Worm (Caenorhabditis elegans) whole organism, L4/young adult: ENCODE results near the gene D2024.5.

ENCODE experiments used
- W03F9.2 ChIP-seq: fragments of 150-350 bp; optimal IDR thresholded peaks from 2 replicates; lab custom pipeline; 2014; ENCODE audit warnings: missing biosample characterization, missing genetic modification characterization
- him-1 ChIP-seq: sonication (generic microtip); optimal IDR thresholded peaks from 2 replicates; lab custom pipeline; 2016; ENCODE audit warnings: missing genotype, missing genetic modification reagents, missing genetic modification characterization, missing compliant biosample characterization

- TF ChIP-seq him-1 (tag; lab: Kevin White, UChicago) (no peak), W03F9.2 (tag; lab: Kevin White, UChicago) (no peak)
Measured at ce11 chrIV:7212769-7213168, 15.3 kb downstream of the D2024.5 start.
